Fruit fly (Drosophila melanogaster): ENCODE data around the gene CG15525.

CG15525 gene

DNA sequence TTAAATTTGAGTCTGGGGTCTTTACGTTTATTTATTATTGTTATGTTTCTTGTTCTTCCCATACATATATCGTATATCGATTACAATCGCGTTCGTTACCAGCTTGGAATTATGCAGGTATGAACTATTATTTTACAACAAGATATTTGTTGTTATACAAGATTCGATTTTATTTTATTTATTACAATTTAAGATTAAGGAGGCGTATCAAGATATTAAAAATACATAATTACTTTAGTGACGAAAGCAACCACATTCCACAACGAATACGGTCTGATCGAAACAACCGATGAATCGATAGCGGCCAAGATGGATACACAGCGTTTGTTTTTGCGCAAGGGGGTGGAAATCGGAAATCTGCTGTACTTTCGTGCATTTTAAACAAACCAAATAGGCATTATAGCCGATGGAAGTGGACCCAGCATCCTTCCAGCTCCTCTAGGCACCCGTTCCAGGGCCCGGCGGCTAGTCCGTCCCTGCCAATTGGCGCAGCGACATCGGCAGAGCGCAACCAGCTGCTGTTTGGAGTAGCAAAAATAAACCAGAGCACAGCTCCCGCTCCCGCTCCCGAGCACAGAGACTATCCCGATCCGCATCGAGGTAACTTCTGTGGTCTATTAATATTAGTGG is at the start of gene CG15525, which contains the start of gene CG11504 (continued):
- TF ChIP-seq crc (GFP tag; optimal IDR thresholded peaks at IDR 0.05) (no peak), dysf (GFP tag; IDR thresholded peaks at IDR 0.05) (no peak), grau (tag; optimal IDR thresholded peaks at IDR 0.05) (peak; percentile 50), CG13424 (tag; optimal IDR thresholded peaks at IDR 0.05) (peak; percentile 39), Dip2 (GFP tag; IDR thresholded peaks at IDR 0.05) (no peak), NC2α (GFP tag; optimal IDR thresholded peaks at IDR 0.05) (no peak), eyg (GFP tag; optimal IDR thresholded peaks at IDR 0.05) (no peak), pb (GFP tag; optimal IDR thresholded peaks at IDR 0.05) (no peak), Hey (tag; optimal IDR thresholded peaks at IDR 0.05) (no peak), CG12155 (GFP tag; optimal IDR thresholded peaks at IDR 0.05) (peak; percentile 55), HLH4C (GFP tag; IDR thresholded peaks at IDR 0.05; ENCODE audit: partially characterized antibody) (peak; percentile 91), da (GFP tag; optimal IDR thresholded peaks at IDR 0.05) (no peak), luna (GFP tag; optimal IDR thresholded peaks at IDR 0.05) (no peak), mam (GFP tag; optimal IDR thresholded peaks at IDR 0.05) (peak; percentile 82), CG1602 (GFP tag; optimal IDR thresholded peaks at IDR 0.05) (peak; percentile 52), CG17568 (GFP tag; optimal IDR thresholded peaks at IDR 0.05) (no peak), en (GFP tag; optimal IDR thresholded peaks at IDR 0.05) (no peak), sr (GFP tag; IDR thresholded peaks at IDR 0.05) (no peak), Dll (GFP tag; IDR thresholded peaks at IDR 0.05; ENCODE audit: partially characterized antibody) (peak; percentile 92), pita (GFP tag; optimal IDR thresholded peaks at IDR 0.05) (no peak), CG1832 (GFP tag; optimal IDR thresholded peaks at IDR 0.05) (no peak), z (GFP tag; IDR thresholded peaks at IDR 0.05) (no peak), ci (GFP tag; IDR thresholded peaks at IDR 0.05) (0 out of 3 replicates have a peak, but pooled peaks have one; percentile 46), CG3995 (GFP tag; optimal IDR thresholded peaks at IDR 0.05) (peak; percentile 10), dmrt11E (tag; optimal IDR thresholded peaks at IDR 0.05) (no peak), scrt (GFP tag; optimal IDR thresholded peaks at IDR 0.05) (no peak), gce (GFP tag; IDR thresholded peaks at IDR 0.05) (no peak), emc (GFP tag; optimal IDR thresholded peaks at IDR 0.05) (no peak), lola (GFP tag; optimal IDR thresholded peaks at IDR 0.05) (peak in 1 of 3 experiments; percentile 18), pros (GFP tag; optimal IDR thresholded peaks at IDR 0.05) (no peak), CG4854 (GFP tag; optimal IDR thresholded peaks at IDR 0.05) (peak; percentile 23), zen (tag; optimal IDR thresholded peaks at IDR 0.05) (peak; percentile 32), Ada2b (GFP tag; IDR thresholded peaks at IDR 0.05) (peak; percentile 36; the same call in 1 of the 2 replicates), Doc3 (GFP tag; IDR thresholded peaks at IDR 0.05; ENCODE audit: partially characterized antibody) (peak; percentile 83), Drgx (GFP tag; IDR thresholded peaks at IDR 0.05) (no peak), Dp (GFP tag; optimal IDR thresholded peaks at IDR 0.05) (peak; percentile 32), CG4328 (GFP tag; optimal IDR thresholded peaks at IDR 0.05) (no peak), ro (GFP tag; IDR thresholded peaks at IDR 0.05) (no peak), vfl (GFP tag; optimal IDR thresholded peaks at IDR 0.05) (peak; percentile 34), CG13775 (GFP tag; optimal IDR thresholded peaks at IDR 0.05) (peak; percentile 65), Ssrp (tag; optimal IDR thresholded peaks at IDR 0.05) (peak; percentile 29), org-1 (GFP tag; optimal IDR thresholded peaks at IDR 0.05) (no peak), Stat92E (GFP tag; optimal IDR thresholded peaks at IDR 0.05) (no peak), CG10462 (GFP tag; optimal IDR thresholded peaks at IDR 0.05) (no peak), CG31441 (GFP tag; IDR thresholded peaks at IDR 0.05) (no peak), CG18476 (GFP tag; optimal IDR thresholded peaks at IDR 0.05) (peak; percentile 47), ssp (GFP tag; IDR thresholded peaks at IDR 0.05) (peak; percentile 22; the same call in 1 of the 2 replicates), fu2 (GFP tag; optimal IDR thresholded peaks at IDR 0.05) (peak; percentile 41), CG1647 (GFP tag; optimal IDR thresholded peaks at IDR 0.05) (no peak), CG14860 (GFP tag; IDR thresholded peaks at IDR 0.05; ENCODE audit: partially characterized antibody) (peak; percentile 87)
